Worm (Caenorhabditis elegans) whole organism, L4 larva: ENCODE results near the gene W05H9.4.
A peak's percentile ranks its signal among the peaks of the same experiment; 100 is the strongest.

Experiments
- D1046.2 ChIP-seq: fragments of 200-800 bp; sonication (Bioruptor generic); IDR thresholded peaks from 2 replicates; pipeline ENCODE4 v1.3.6; 2022; ENCODE audit warnings: missing genetic modification characterization, missing compliant biosample characterization
- F44E2.7 ChIP-seq: fragments of 200-800 bp; sonication (Bioruptor generic); IDR thresholded peaks from 2 replicates; pipeline ENCODE4 v2.1.2; 2022; ENCODE audit warnings: missing genetic modification characterization, missing compliant biosample characterization
- R02D3.7 ChIP-seq: fragments of 150-350 bp; sonication (generic microtip); optimal IDR thresholded peaks from 3 replicates; lab custom pipeline; 2014; ENCODE audit warnings: missing biosample characterization, missing genetic modification characterization
- T20F7.1 ChIP-seq: fragments of 200-800 bp; sonication (Bioruptor generic); optimal IDR thresholded peaks from 2 replicates; lab custom pipeline; 2018; ENCODE audit warnings: mild to moderate bottlenecking, missing genetic modification characterization, missing compliant biosample characterization
- T26A8.4 ChIP-seq: fragments of 200-800 bp; sonication (Bioruptor generic); IDR thresholded peaks from 2 replicates; pipeline ENCODE4 v1.3.6; 2022; ENCODE audit warnings: missing genetic modification characterization, missing compliant biosample characterization
- Y5F2A.4 ChIP-seq: fragments of 200-800 bp; sonication (Bioruptor generic); optimal IDR thresholded peaks from 2 replicates; lab custom pipeline; 2018; ENCODE audit warnings: mild to moderate bottlenecking, missing genetic modification characterization, missing compliant biosample characterization
- Y75B8A.6 ChIP-seq: fragments of 200-800 bp; sonication (Bioruptor generic); IDR thresholded peaks from 2 replicates; pipeline ENCODE4 v1.3.6; 2022; ENCODE audit warnings: missing genetic modification reagents, missing genetic modification characterization, missing compliant biosample characterization
- aha-1 ChIP-seq: fragments of 150-350 bp; peaks from one replicate; lab custom pipeline; 2014; ENCODE audit warnings: missing biosample characterization, missing genetic modification characterization
- ceh-20 ChIP-seq: fragments of 200-800 bp; sonication (Bioruptor generic); IDR thresholded peaks from 2 replicates; pipeline ENCODE4 v1.3.6; 2022; ENCODE audit warnings: missing genetic modification reagents, missing genetic modification characterization, missing compliant biosample characterization
- ceh-44 ChIP-seq: fragments of 200-800 bp; sonication (Bioruptor generic); IDR thresholded peaks from 2 replicates; pipeline ENCODE4 v1.3.6; 2022; ENCODE audit warnings: missing genetic modification reagents, missing genetic modification characterization, missing compliant biosample characterization
- ceh-62 ChIP-seq: sonication (generic microtip); optimal IDR thresholded peaks from 2 replicates; lab custom pipeline; 2017; ENCODE audit warnings: missing biosample characterization, missing genetic modification characterization
- ces-1 ChIP-seq: fragments of 150-350 bp; sonication (generic microtip); optimal IDR thresholded peaks from 4 replicates; lab custom pipeline; 2014; ENCODE audit warnings: missing biosample characterization, missing genetic modification reagents, missing genetic modification characterization
- daf-19 ChIP-seq: fragments of 200-800 bp; sonication (Bioruptor generic); conservative IDR thresholded peaks from 2 replicates; pipeline ENCODE4 v1.3.6; 2022; ENCODE audit warnings: missing genetic modification characterization, missing compliant biosample characterization
- dmd-6 ChIP-seq: fragments of 200-800 bp; sonication (Bioruptor generic); IDR thresholded peaks from 2 replicates; pipeline ENCODE4 v1.3.6; 2022; ENCODE audit warnings: missing genetic modification reagents, missing genetic modification characterization, missing compliant biosample characterization
- dmd-8 ChIP-seq: fragments of 200-800 bp; sonication (Bioruptor generic); IDR thresholded peaks from 2 replicates; pipeline ENCODE4 v1.3.6; 2022; ENCODE audit warnings: missing genetic modification characterization, missing compliant biosample characterization
- dpl-1 ChIP-seq: fragments of 150-350 bp; optimal IDR thresholded peaks from 2 replicates; lab custom pipeline; 2014; ENCODE audit warnings: missing biosample characterization, missing genetic modification reagents, missing genetic modification characterization
- duxl-1 ChIP-seq: sonication (generic microtip); optimal IDR thresholded peaks from 2 replicates; lab custom pipeline; 2016; ENCODE audit warnings: mild to moderate bottlenecking, missing genetic modification characterization, moderate library complexity, missing compliant biosample characterization; ENCODE audit not compliant: poor library complexity
- fos-1 ChIP-seq: fragments of 150-350 bp; optimal IDR thresholded peaks from 2 replicates; lab custom pipeline; 2014; ENCODE audit warnings: missing biosample characterization, missing genetic modification characterization
- hlh-30 ChIP-seq: sonication (generic microtip); optimal IDR thresholded peaks from 2 replicates; lab custom pipeline; 2017; ENCODE audit warnings: antibody characterized with exemption, mild to moderate bottlenecking, missing genetic modification characterization, missing compliant biosample characterization; ENCODE audit not compliant: insufficient read depth
- lim-7 ChIP-seq: fragments of 200-800 bp; sonication (Bioruptor generic); IDR thresholded peaks from 2 replicates; pipeline ENCODE4 v1.3.6; 2022; ENCODE audit warnings: missing genetic modification characterization, missing compliant biosample characterization
- lin-1 ChIP-seq: fragments of 200-800 bp; sonication (Bioruptor generic); IDR thresholded peaks from 2 replicates; pipeline ENCODE4 v1.3.6; 2022; ENCODE audit warnings: missing genetic modification reagents, missing genetic modification characterization, missing compliant biosample characterization
- lin-38 ChIP-seq: fragments of 200-800 bp; sonication (Bioruptor generic); IDR thresholded peaks from 2 replicates; pipeline ENCODE4 v1.3.6; 2022; ENCODE audit warnings: missing genetic modification reagents, missing genetic modification characterization, missing compliant biosample characterization
- lsy-2 ChIP-seq, 2 experiments: fragments of 150-350 bp in 1 of 2; sonication (generic microtip) in 1 of 2; optimal IDR thresholded peaks; 2 replicates each; lab custom pipeline; 2014 to 2017; ENCODE audit warnings: missing biosample characterization in 2 of 2, missing genetic modification characterization in 2 of 2
- madf-5 ChIP-seq, 2 experiments: fragments of 200-800 bp; sonication (Bioruptor generic); IDR thresholded peaks; 2 replicates each; pipeline ENCODE4 v1.3.6; 2022; ENCODE audit warnings: missing compliant biosample characterization in 2 of 2, missing genetic modification characterization in 2 of 2
- mdl-1 ChIP-seq, 2 experiments: fragments of 150-350 bp in 1 of 2; sonication (generic microtip) in 1 of 2; optimal IDR thresholded peaks; 2 replicates each; lab custom pipeline; 2014 to 2017; ENCODE audit warnings: missing biosample characterization in 2 of 2, missing genetic modification characterization in 2 of 2
- mes-2 ChIP-seq: sonication (generic microtip); optimal IDR thresholded peaks from 2 replicates; lab custom pipeline; 2016; ENCODE audit warnings: missing genotype, mild to moderate bottlenecking, missing genetic modification characterization, missing compliant biosample characterization; ENCODE audit not compliant: poor library complexity, severe bottlenecking
- nhr-102 ChIP-seq: sonication (generic microtip); optimal IDR thresholded peaks from 2 replicates; lab custom pipeline; 2016; ENCODE audit warnings: mild to moderate bottlenecking, missing genetic modification characterization, moderate library complexity, missing compliant biosample characterization
- nhr-11 ChIP-seq: fragments of 150-350 bp; optimal IDR thresholded peaks from 2 replicates; lab custom pipeline; 2014; ENCODE audit warnings: missing biosample characterization, missing genetic modification characterization
- nhr-237 ChIP-seq: sonication (generic microtip); optimal IDR thresholded peaks from 2 replicates; lab custom pipeline; 2017; ENCODE audit warnings: missing biosample characterization, missing genetic modification characterization
- nhr-25 ChIP-seq: sonication (generic microtip); optimal IDR thresholded peaks from 2 replicates; lab custom pipeline; 2017; ENCODE audit warnings: missing genetic modification characterization, mild to moderate bottlenecking, missing compliant biosample characterization, antibody characterized with exemption, moderate library complexity, borderline replicate concordance; ENCODE audit not compliant: insufficient read depth
- nhr-42 ChIP-seq: fragments of 200-800 bp; sonication (Bioruptor generic); IDR thresholded peaks from 2 replicates; pipeline ENCODE4 v1.3.6; 2022; ENCODE audit warnings: missing genetic modification characterization, missing compliant biosample characterization
- nhr-48 ChIP-seq: sonication (generic microtip); optimal IDR thresholded peaks from 2 replicates; lab custom pipeline; 2016; ENCODE audit warnings: mild to moderate bottlenecking, missing genetic modification characterization, missing compliant biosample characterization
- nhr-6 ChIP-seq: fragments of 150-350 bp; optimal IDR thresholded peaks from 2 replicates; lab custom pipeline; 2014; ENCODE audit warnings: missing biosample characterization, missing genetic modification characterization
- nhr-77 ChIP-seq: fragments of 150-350 bp; optimal IDR thresholded peaks from 2 replicates; lab custom pipeline; 2014; ENCODE audit warnings: missing biosample characterization, missing genetic modification characterization
- pha-4 ChIP-seq, 2 experiments: fragments of 150-350 bp in 1 of 2; fragments of 200-800 bp in 1 of 2; sonication (Bioruptor generic) in 1 of 2; IDR thresholded peaks in 1 of 2; optimal IDR thresholded peaks in 1 of 2; 2 replicates each; pipeline versions ENCODE4 v1.3.6 to Lab custom; 2014 to 2022; ENCODE audit warnings: missing genetic modification characterization in 2 of 2, missing genetic modification reagents in 2 of 2, missing biosample characterization in 1 of 2, missing compliant biosample characterization in 1 of 2
- php-3 ChIP-seq: fragments of 200-800 bp; sonication (Bioruptor generic); IDR thresholded peaks from 2 replicates; pipeline ENCODE4 v1.3.6; 2022; ENCODE audit warnings: missing genetic modification reagents, missing genetic modification characterization, missing compliant biosample characterization
- rbr-2 ChIP-seq: sonication (generic microtip); optimal IDR thresholded peaks from 2 replicates; lab custom pipeline; 2016; ENCODE audit warnings: missing genotype, missing genetic modification characterization, missing compliant biosample characterization
- saeg-2 ChIP-seq: fragments of 200-800 bp; sonication (Bioruptor generic); IDR thresholded peaks from 2 replicates; pipeline ENCODE4 v1.3.6; 2022; ENCODE audit warnings: missing genetic modification reagents, missing genetic modification characterization, missing compliant biosample characterization
- sdz-12 ChIP-seq: fragments of 200-800 bp; sonication (Bioruptor generic); optimal IDR thresholded peaks from 2 replicates; lab custom pipeline; 2018; ENCODE audit warnings: mild to moderate bottlenecking, missing genetic modification characterization, missing compliant biosample characterization
- skn-1 ChIP-seq: fragments of 150-350 bp; optimal IDR thresholded peaks from 2 replicates; lab custom pipeline; 2014; ENCODE audit warnings: missing biosample characterization, missing genetic modification characterization
- snpc-1.2 ChIP-seq: fragments of 200-800 bp; sonication (Bioruptor generic); IDR thresholded peaks from 2 replicates; pipeline ENCODE4 v1.3.6; 2022; ENCODE audit warnings: missing genetic modification reagents, missing genetic modification characterization, missing compliant biosample characterization
- tag-97 ChIP-seq: fragments of 200-800 bp; sonication (Bioruptor generic); IDR thresholded peaks from 2 replicates; pipeline ENCODE4 v1.3.6; 2022; ENCODE audit warnings: missing genetic modification characterization, missing compliant biosample characterization
- tra-1 ChIP-seq: fragments of 200-800 bp; sonication (Bioruptor generic); IDR thresholded peaks from 2 replicates; pipeline ENCODE4 v1.3.6; 2022; ENCODE audit warnings: missing genetic modification reagents, missing genetic modification characterization, missing compliant biosample characterization
- unc-62 ChIP-seq, 3 experiments: fragments of 150-350 bp in 1 of 3; sonication (generic microtip); optimal IDR thresholded peaks in 2 of 3; peaks in 1 of 3; 1 replicate in 1 of 3; 2 replicates in 2 of 3; lab custom pipeline; 2014 to 2017; ENCODE audit warnings: missing biosample characterization in 3 of 3, missing genetic modification characterization in 3 of 3, missing genetic modification reagents in 3 of 3, missing genotype in 1 of 3
- vab-7 ChIP-seq: fragments of 200-800 bp; sonication (Bioruptor generic); IDR thresholded peaks from 2 replicates; pipeline ENCODE4 v1.3.6; 2022; ENCODE audit warnings: missing genetic modification reagents, missing genetic modification characterization, missing compliant biosample characterization
- zag-1 ChIP-seq: fragments of 150-350 bp; optimal IDR thresholded peaks from 2 replicates; lab custom pipeline; 2014; ENCODE audit warnings: missing biosample characterization, missing genetic modification characterization
- zip-11 ChIP-seq: fragments of 200-800 bp; sonication (Bioruptor generic); IDR thresholded peaks from 2 replicates; pipeline ENCODE4 v1.3.6; 2022; ENCODE audit warnings: missing genetic modification characterization, missing compliant biosample characterization
- ztf-7 ChIP-seq: fragments of 150-350 bp; optimal IDR thresholded peaks from 2 replicates; lab custom pipeline; 2014; ENCODE audit warnings: missing biosample characterization, missing genetic modification characterization

Gene W05H9.4

ce11 chrX:6280998-6281397 is 17.6 kb downstream of the W05H9.4 start (continued):
- TF ChIP-seq lsy-2 (tag; optimal IDR thresholded peaks at IDR 0.05; lab: Kevin White, UChicago) = peak in 1 of 2 experiments; percentile 13
- TF ChIP-seq duxl-1 = no peak
- no peak for TF ChIP-seq R02D3.7 (tag; lab: Kevin White, UChicago)
- peak; percentile 8 for TF ChIP-seq aha-1
- TF ChIP-seq fos-1 = no peak
- TF ChIP-seq saeg-2 (GFP tag; lab: Robert Waterston, UW) = no peak
- TF ChIP-seq nhr-25 (tag; lab: Kevin White, UChicago) = no peak
- TF ChIP-seq unc-62 (GFP tag; optimal IDR thresholded peaks at IDR 0.05 in 1 of 2; lab: Kevin White, UChicago) = peak in 1 of 2 experiments; percentile 46
- TF ChIP-seq unc-62 (tag; optimal IDR thresholded peaks at IDR 0.05; lab: Kevin White, UChicago) = no peak
- TF ChIP-seq Y5F2A.4 (GFP tag; lab: Kevin White, UChicago) = no peak
- no peak for TF ChIP-seq ztf-7 (tag; lab: Kevin White, UChicago)

ce11 chrX:6286154-6286553 is 22.7 kb downstream of the W05H9.4 start:
- TF ChIP-seq nhr-25 (tag; lab: Kevin White, UChicago) = peak; percentile 67
- TF ChIP-seq dpl-1 (GFP tag; lab: Kevin White, UChicago) = peak; percentile 35
- peak; percentile 73 for TF ChIP-seq mes-2 (tag; lab: Kevin White, UChicago)
- TF ChIP-seq daf-19 (GFP tag; lab: Robert Waterston, UW) = peak; percentile 78
- 0 out of 2 replicates have a peak, but pooled peaks have one; percentile 45 for TF ChIP-seq Y75B8A.6 (GFP tag; lab: Robert Waterston, UW)
- TF ChIP-seq nhr-42 (GFP tag; lab: Robert Waterston, UW) = peak; percentile 29; the same call in 1 of the 2 replicates
- TF ChIP-seq lin-38 (GFP tag; lab: Robert Waterston, UW) = no peak
- TF ChIP-seq ceh-20 = 0 out of 2 replicates have a peak, but pooled peaks have one; percentile 44
- no peak for TF ChIP-seq sdz-12 (GFP tag; lab: Kevin White, UChicago)
- peak; percentile 13 for TF ChIP-seq nhr-77
- TF ChIP-seq ces-1 = no peak
- TF ChIP-seq ceh-44 (GFP tag; lab: Robert Waterston, UW) = 0 out of 2 replicates have a peak, but pooled peaks have one; percentile 34
- TF ChIP-seq nhr-48 (tag; lab: Kevin White, UChicago) = peak; percentile 65
- TF ChIP-seq mdl-1 (tag; optimal IDR thresholded peaks at IDR 0.05; lab: Kevin White, UChicago) = peak in 1 of 2 experiments; percentile 17
- TF ChIP-seq zip-11 (GFP tag; lab: Robert Waterston, UW) = no peak
- peak; percentile 97 for TF ChIP-seq lim-7 (GFP tag; lab: Robert Waterston, UW)
- TF ChIP-seq dmd-6 (GFP tag; lab: Robert Waterston, UW) = peak; percentile 54
- TF ChIP-seq dmd-8 (GFP tag; lab: Robert Waterston, UW) = peak; percentile 85
- peak; percentile 89 for TF ChIP-seq snpc-1.2 (GFP tag; lab: Robert Waterston, UW)
- TF ChIP-seq php-3 = peak; percentile 62; the same call in 1 of the 2 replicates
- TF ChIP-seq vab-7 = peak; percentile 86
- peak; percentile 49 for TF ChIP-seq hlh-30 (tag; lab: Kevin White, UChicago)
- TF ChIP-seq nhr-237 = no peak
- no peak for TF ChIP-seq nhr-6 (tag; lab: Kevin White, UChicago)
- peak; percentile 48 for TF ChIP-seq rbr-2 (tag; lab: Kevin White, UChicago)
- 0 out of 2 replicates have a peak, but pooled peaks have one; percentile 76 for TF ChIP-seq F44E2.7 (GFP tag; lab: Robert Waterston, UW)
- TF ChIP-seq ceh-62 = no peak
- peak; percentile 49 to 60; a peak in 1 of 4 replicates for TF ChIP-seq madf-5 (GFP tag; IDR thresholded peaks at IDR 0.05; lab: Robert Waterston, UW)
- TF ChIP-seq skn-1 (tag; lab: Kevin White, UChicago) = no peak
- peak; percentile 77; the same call in 1 of the 2 replicates for TF ChIP-seq D1046.2 (GFP tag; lab: Robert Waterston, UW)
- TF ChIP-seq nhr-102 (tag; lab: Kevin White, UChicago) = peak; percentile 72
- peak; percentile 69 for TF ChIP-seq T26A8.4 (GFP tag; lab: Robert Waterston, UW)
- TF ChIP-seq pha-4 (GFP tag; IDR thresholded peaks at IDR 0.05; lab: Robert Waterston, UW) = peak; percentile 92
- TF ChIP-seq pha-4 (tag; optimal IDR thresholded peaks at IDR 0.05; lab: Kevin White, UChicago) = no peak
- no peak for TF ChIP-seq tag-97 (GFP tag; lab: Robert Waterston, UW)
- no peak for TF ChIP-seq nhr-11 (tag; lab: Kevin White, UChicago)
- peak; percentile 63; the same call in 1 of the 2 replicates for TF ChIP-seq lin-1 (GFP tag; lab: Robert Waterston, UW)
- no peak for TF ChIP-seq zag-1 (tag; lab: Kevin White, UChicago)
- TF ChIP-seq tra-1 = peak; percentile 44; the same call in 1 of the 2 replicates
- TF ChIP-seq T20F7.1 = peak; percentile 50
- TF ChIP-seq lsy-2 (tag; optimal IDR thresholded peaks at IDR 0.05; lab: Kevin White, UChicago) = no peak
